Worm (Caenorhabditis elegans) whole organism, L1 larva: ENCODE results near the gene pyr-1.

Experiments
- C16A3.4 ChIP-seq: fragments of 150-350 bp; optimal IDR thresholded peaks from 2 replicates; lab custom pipeline; 2014; ENCODE audit warnings: missing biosample characterization, missing genetic modification characterization
- aly-2 ChIP-seq: fragments of 150-350 bp; optimal IDR thresholded peaks from 2 replicates; lab custom pipeline; 2014; ENCODE audit warnings: missing biosample characterization, missing genetic modification characterization
- blmp-1 ChIP-seq: fragments of 150-350 bp; optimal IDR thresholded peaks from 2 replicates; lab custom pipeline; 2014; ENCODE audit warnings: missing biosample characterization, missing genetic modification characterization
- jun-1 ChIP-seq: fragments of 150-350 bp; optimal IDR thresholded peaks from 2 replicates; lab custom pipeline; 2014; ENCODE audit warnings: missing biosample characterization, missing genetic modification reagents, missing genetic modification characterization
- lin-14 ChIP-seq: fragments of 200-800 bp; sonication (Bioruptor generic); optimal IDR thresholded peaks from 2 replicates; lab custom pipeline; 2018; ENCODE audit warnings: mild to moderate bottlenecking, missing genetic modification characterization, moderate library complexity, missing compliant biosample characterization
- lin-15B ChIP-seq: fragments of 150-350 bp; sonication (generic microtip); optimal IDR thresholded peaks from 3 replicates; lab custom pipeline; 2014; ENCODE audit warnings: missing biosample characterization, missing genetic modification characterization
- mab-9 ChIP-seq: fragments of 200-800 bp; sonication (Bioruptor generic); IDR thresholded peaks from 2 replicates; pipeline ENCODE4 v1.3.6; 2022; ENCODE audit warnings: missing genetic modification reagents, missing genetic modification characterization, missing compliant biosample characterization
- nhr-12 ChIP-seq: sonication (generic microtip); optimal IDR thresholded peaks from 2 replicates; lab custom pipeline; 2017; ENCODE audit warnings: missing biosample characterization, missing genetic modification characterization
- nhr-77 ChIP-seq: fragments of 150-350 bp; optimal IDR thresholded peaks from 2 replicates; lab custom pipeline; 2014; ENCODE audit warnings: missing biosample characterization, missing genetic modification characterization
- zip-4 ChIP-seq: fragments of 200-800 bp; sonication (Bioruptor generic); optimal IDR thresholded peaks from 2 replicates; lab custom pipeline; 2018; ENCODE audit warnings: mild to moderate bottlenecking, missing genetic modification characterization, moderate library complexity, missing compliant biosample characterization

DNA sequence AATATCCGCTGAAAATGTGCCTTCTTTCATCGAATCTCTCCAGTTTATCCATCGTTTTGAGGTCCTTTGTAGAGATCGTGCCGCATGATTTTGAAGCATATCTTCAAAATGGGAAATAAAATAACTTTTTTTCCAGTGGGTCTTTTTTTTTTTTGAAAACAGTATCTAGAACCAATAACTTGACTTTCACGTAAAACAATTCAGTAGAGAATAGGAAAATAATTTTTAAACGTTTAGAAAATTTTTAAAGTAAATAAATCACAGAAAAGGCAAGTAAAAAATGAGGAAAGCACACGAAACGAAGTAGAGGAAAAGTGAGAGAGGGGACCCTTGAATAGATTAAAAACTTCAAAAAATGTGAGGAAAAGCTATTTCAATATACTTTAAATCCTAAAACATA is 47.9 kb downstream of the pyr-1 start, which contains the start of gene chdh-1:
- no peak for TF ChIP-seq jun-1 (tag; lab: Kevin White, UChicago)
- TF ChIP-seq blmp-1: no peak
- TF ChIP-seq lin-15B (tag; lab: Kevin White, UChicago): no peak
- no peak for TF ChIP-seq nhr-77 (tag; lab: Kevin White, UChicago)
- no peak for TF ChIP-seq nhr-12 (tag; lab: Kevin White, UChicago)
- no peak for TF ChIP-seq C16A3.4 (tag; lab: Kevin White, UChicago)
- TF ChIP-seq aly-2: no peak
- no peak for TF ChIP-seq mab-9 (GFP tag; lab: Robert Waterston, UW)
- TF ChIP-seq zip-4 (GFP tag; lab: Kevin White, UChicago): no peak
- TF ChIP-seq lin-14 (GFP tag; lab: Kevin White, UChicago): no peak
